Worm (Caenorhabditis elegans): ENCODE measurements around the gene nas-25.

DNA sequence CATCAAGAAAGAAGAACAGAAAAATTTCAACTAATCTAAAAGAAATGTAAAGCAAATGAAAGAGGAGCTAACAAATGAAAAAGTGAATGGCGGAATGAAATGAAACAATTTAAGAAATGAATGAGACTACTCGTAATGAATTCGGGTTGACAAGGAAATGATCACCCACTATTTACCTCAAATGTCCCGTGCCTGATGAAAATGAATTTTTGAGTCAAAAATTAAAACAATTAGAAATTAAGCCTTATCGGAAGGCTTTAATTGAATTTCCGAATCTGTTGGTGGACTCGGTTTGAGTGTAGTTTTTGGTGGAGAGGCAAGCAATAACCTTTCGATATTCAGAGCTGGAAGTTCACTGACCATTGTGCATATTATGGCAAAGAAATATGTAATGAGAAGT is 23.1 kb downstream of the nas-25 start:
- TF ChIP-seq him-1 (tag; optimal IDR thresholded peaks at IDR 0.05) (no peak), W03F9.2 (tag; optimal IDR thresholded peaks at IDR 0.05) (no peak), dao-5 (tag; optimal IDR thresholded peaks at IDR 0.05) (no peak)

Measured in whole organism, L4/young adult.